Worm (Caenorhabditis elegans) whole organism, late embryonic: ENCODE results near the gene C34H4.2.

Source experiments
- C38D4.7 ChIP-seq: fragments of 200-800 bp; sonication (Bioruptor generic); optimal IDR thresholded peaks from 2 replicates; lab custom pipeline; 2018; ENCODE audit warnings: mild to moderate bottlenecking, missing genetic modification characterization, moderate library complexity, missing compliant biosample characterization
- F13H6.1 ChIP-seq: sonication (generic microtip); optimal IDR thresholded peaks from 2 replicates; lab custom pipeline; 2016; ENCODE audit warnings: missing genetic modification characterization, missing compliant biosample characterization
- K02D7.2 ChIP-seq: sonication (generic microtip); optimal IDR thresholded peaks from 2 replicates; lab custom pipeline; 2017; ENCODE audit warnings: mild to moderate bottlenecking, missing genetic modification characterization, missing compliant biosample characterization
- K09A11.1 ChIP-seq: sonication (generic microtip); optimal IDR thresholded peaks from 2 replicates; lab custom pipeline; 2017; ENCODE audit warnings: antibody characterized with exemption, mild to moderate bottlenecking, missing genetic modification characterization, missing compliant biosample characterization; ENCODE audit not compliant: insufficient read depth
- T23F11.4 ChIP-seq: fragments of 200-800 bp; sonication (Bioruptor generic); optimal IDR thresholded peaks from 2 replicates; lab custom pipeline; 2018; ENCODE audit warnings: mild to moderate bottlenecking, missing genetic modification characterization, missing compliant biosample characterization
- Y22D7AL.16 ChIP-seq: sonication (generic microtip); optimal IDR thresholded peaks from 2 replicates; lab custom pipeline; 2016; ENCODE audit warnings: missing genetic modification characterization, missing compliant biosample characterization
- ama-1 ChIP-seq: fragments of 150-350 bp; optimal IDR thresholded peaks from 2 replicates; lab custom pipeline; 2014
- ceh-14 ChIP-seq: sonication (generic microtip); optimal IDR thresholded peaks from 2 replicates; lab custom pipeline; 2016; ENCODE audit warnings: missing genotype, missing genetic modification characterization, missing compliant biosample characterization
- ceh-18 ChIP-seq: sonication (generic microtip); optimal IDR thresholded peaks from 2 replicates; lab custom pipeline; 2016; ENCODE audit warnings: missing genetic modification characterization, missing compliant biosample characterization
- ceh-2 ChIP-seq: sonication (generic microtip); optimal IDR thresholded peaks from 2 replicates; lab custom pipeline; 2016; ENCODE audit warnings: missing genotype, missing genetic modification characterization, missing compliant biosample characterization
- ceh-22 ChIP-seq: sonication (generic microtip); optimal IDR thresholded peaks from 2 replicates; lab custom pipeline; 2017; ENCODE audit warnings: missing biosample characterization, missing genetic modification characterization
- ceh-30 ChIP-seq: fragments of 150-350 bp; optimal IDR thresholded peaks from 2 replicates; lab custom pipeline; 2014; ENCODE audit warnings: missing biosample characterization, missing genetic modification characterization
- ceh-31 ChIP-seq: sonication (generic microtip); optimal IDR thresholded peaks from 2 replicates; lab custom pipeline; 2016; ENCODE audit warnings: missing genetic modification characterization, missing compliant biosample characterization
- ceh-48 ChIP-seq: sonication (generic microtip); optimal IDR thresholded peaks from 2 replicates; lab custom pipeline; 2016; ENCODE audit warnings: missing genetic modification characterization, inconsistent platforms, missing compliant biosample characterization
- ceh-6 ChIP-seq: fragments of 200-800 bp; sonication (Bioruptor generic); optimal IDR thresholded peaks from 2 replicates; lab custom pipeline; 2018; ENCODE audit warnings: mild to moderate bottlenecking, missing genetic modification characterization, missing compliant biosample characterization
- ceh-9 ChIP-seq: sonication (generic microtip); optimal IDR thresholded peaks from 2 replicates; lab custom pipeline; 2016; ENCODE audit warnings: mild to moderate bottlenecking, missing genetic modification characterization, inconsistent platforms, missing compliant biosample characterization
- che-1 ChIP-seq: sonication (generic microtip); optimal IDR thresholded peaks from 2 replicates; lab custom pipeline; 2016; ENCODE audit warnings: mild to moderate bottlenecking, missing genetic modification characterization, missing compliant biosample characterization
- dmd-4 ChIP-seq: sonication (generic microtip); optimal IDR thresholded peaks from 2 replicates; lab custom pipeline; 2016; ENCODE audit warnings: borderline replicate concordance, missing genetic modification characterization, missing compliant biosample characterization
- dve-1 ChIP-seq: sonication (generic microtip); optimal IDR thresholded peaks from 2 replicates; lab custom pipeline; 2017; ENCODE audit warnings: antibody characterized with exemption, mild to moderate bottlenecking, missing genetic modification characterization, missing compliant biosample characterization
- elt-4 ChIP-seq: sonication (generic microtip); optimal IDR thresholded peaks from 2 replicates; lab custom pipeline; 2016; ENCODE audit warnings: missing genetic modification characterization, missing compliant biosample characterization
- fax-1 ChIP-seq: sonication (generic microtip); optimal IDR thresholded peaks from 2 replicates; lab custom pipeline; 2016; ENCODE audit warnings: missing genotype, missing genetic modification characterization, missing compliant biosample characterization
- fkh-10 ChIP-seq: fragments of 150-350 bp; optimal IDR thresholded peaks from 2 replicates; lab custom pipeline; 2014; ENCODE audit warnings: missing biosample characterization, missing genetic modification reagents, missing genetic modification characterization
- gmeb-2 ChIP-seq: sonication (generic microtip); optimal IDR thresholded peaks from 2 replicates; lab custom pipeline; 2016; ENCODE audit warnings: missing genetic modification characterization, inconsistent platforms, missing compliant biosample characterization
- hlh-15 ChIP-seq: sonication (generic microtip); optimal IDR thresholded peaks from 2 replicates; lab custom pipeline; 2016; ENCODE audit warnings: missing genetic modification characterization, missing compliant biosample characterization
- hlh-8 ChIP-seq: sonication (generic microtip); optimal IDR thresholded peaks from 2 replicates; lab custom pipeline; 2016; ENCODE audit warnings: missing genotype, missing genetic modification characterization, missing compliant biosample characterization
- lim-6 ChIP-seq: sonication (generic microtip); optimal IDR thresholded peaks from 2 replicates; lab custom pipeline; 2016; ENCODE audit warnings: missing genetic modification characterization, missing compliant biosample characterization
- lin-11 ChIP-seq: fragments of 200-800 bp; sonication (Bioruptor generic); optimal IDR thresholded peaks from 2 replicates; lab custom pipeline; 2018; ENCODE audit warnings: mild to moderate bottlenecking, missing genetic modification characterization, missing compliant biosample characterization
- mec-3 ChIP-seq: sonication (generic microtip); optimal IDR thresholded peaks from 2 replicates; lab custom pipeline; 2016; ENCODE audit warnings: borderline replicate concordance, missing genetic modification characterization, missing compliant biosample characterization
- nfya-1 ChIP-seq: sonication (generic microtip); optimal IDR thresholded peaks from 2 replicates; lab custom pipeline; 2017; ENCODE audit warnings: missing genetic modification characterization, mild to moderate bottlenecking, missing compliant biosample characterization, antibody characterized with exemption, moderate library complexity
- nhr-11 ChIP-seq: fragments of 150-350 bp; optimal IDR thresholded peaks from 2 replicates; lab custom pipeline; 2014; ENCODE audit warnings: missing biosample characterization, missing genetic modification characterization
- nhr-232 ChIP-seq: sonication (generic microtip); optimal IDR thresholded peaks from 2 replicates; lab custom pipeline; 2016; ENCODE audit warnings: missing genetic modification characterization, missing compliant biosample characterization
- npax-4 ChIP-seq: sonication (generic microtip); optimal IDR thresholded peaks from 2 replicates; lab custom pipeline; 2016; ENCODE audit warnings: missing genetic modification characterization, missing compliant biosample characterization
- odd-2 ChIP-seq: sonication (generic microtip); optimal IDR thresholded peaks from 2 replicates; lab custom pipeline; 2017; ENCODE audit warnings: antibody characterized with exemption, mild to moderate bottlenecking, missing genetic modification characterization, missing compliant biosample characterization
- pag-3 ChIP-seq: sonication (generic microtip); optimal IDR thresholded peaks from 2 replicates; lab custom pipeline; 2016; ENCODE audit warnings: missing compliant biosample characterization, missing genetic modification characterization, borderline replicate concordance
- pat-9 ChIP-seq: fragments of 200-800 bp; sonication (Bioruptor generic); optimal IDR thresholded peaks from 2 replicates; lab custom pipeline; 2018; ENCODE audit warnings: mild to moderate bottlenecking, missing genetic modification characterization, moderate library complexity, missing compliant biosample characterization
- pax-1 ChIP-seq: fragments of 150-350 bp; optimal IDR thresholded peaks from 2 replicates; lab custom pipeline; 2014; ENCODE audit warnings: missing biosample characterization, missing genetic modification characterization
- pha-2 ChIP-seq: sonication (generic microtip); optimal IDR thresholded peaks from 2 replicates; lab custom pipeline; 2017; ENCODE audit warnings: mild to moderate bottlenecking, missing genetic modification characterization, missing compliant biosample characterization
- pha-4 ChIP-seq: fragments of 150-350 bp; optimal IDR thresholded peaks from 2 replicates; lab custom pipeline; 2018; ENCODE audit warnings: missing biosample characterization, missing genetic modification reagents, missing genetic modification characterization
- pqm-1 ChIP-seq: sonication (generic microtip); optimal IDR thresholded peaks from 2 replicates; lab custom pipeline; 2016; ENCODE audit warnings: missing genetic modification characterization, missing compliant biosample characterization
- rnt-1 ChIP-seq: sonication (generic microtip); optimal IDR thresholded peaks from 2 replicates; lab custom pipeline; 2016; ENCODE audit warnings: missing genetic modification characterization, missing compliant biosample characterization
- sdc-2 ChIP-seq: sonication (generic microtip); optimal IDR thresholded peaks from 2 replicates; lab custom pipeline; 2016; ENCODE audit warnings: missing genotype, missing genetic modification characterization, missing compliant biosample characterization
- sox-2 ChIP-seq: fragments of 200-800 bp; sonication (Bioruptor generic); IDR thresholded peaks from 2 replicates; pipeline ENCODE4 v1.3.6; 2022; ENCODE audit warnings: missing genetic modification reagents, missing genetic modification characterization, missing compliant biosample characterization
- sox-4 ChIP-seq: sonication (generic microtip); optimal IDR thresholded peaks from 2 replicates; lab custom pipeline; 2017; ENCODE audit warnings: mild to moderate bottlenecking, missing genetic modification characterization, inconsistent platforms, missing compliant biosample characterization
- tbx-2 ChIP-seq: sonication (generic microtip); optimal IDR thresholded peaks from 2 replicates; lab custom pipeline; 2016; ENCODE audit warnings: missing genetic modification characterization, missing compliant biosample characterization
- unc-3 ChIP-seq, 2 experiments: fragments of 200-800 bp in 1 of 2; sonication (Bioruptor generic) in 1 of 2; sonication (generic microtip) in 1 of 2; conservative IDR thresholded peaks in 1 of 2; optimal IDR thresholded peaks in 1 of 2; 2 replicates each; pipeline versions ENCODE4 v1.3.6 to Lab custom; 2016 to 2022; ENCODE audit warnings: missing compliant biosample characterization in 2 of 2, missing genetic modification characterization in 2 of 2, missing genetic modification reagents in 1 of 2
- unc-55 ChIP-seq: sonication (generic microtip); optimal IDR thresholded peaks from 2 replicates; lab custom pipeline; 2017; ENCODE audit warnings: missing biosample characterization, missing genetic modification reagents, missing genetic modification characterization
- zip-5 ChIP-seq: sonication (generic microtip); optimal IDR thresholded peaks from 2 replicates; lab custom pipeline; 2016; ENCODE audit warnings: missing genetic modification characterization, missing compliant biosample characterization

C34H4.2 gene

DNA sequence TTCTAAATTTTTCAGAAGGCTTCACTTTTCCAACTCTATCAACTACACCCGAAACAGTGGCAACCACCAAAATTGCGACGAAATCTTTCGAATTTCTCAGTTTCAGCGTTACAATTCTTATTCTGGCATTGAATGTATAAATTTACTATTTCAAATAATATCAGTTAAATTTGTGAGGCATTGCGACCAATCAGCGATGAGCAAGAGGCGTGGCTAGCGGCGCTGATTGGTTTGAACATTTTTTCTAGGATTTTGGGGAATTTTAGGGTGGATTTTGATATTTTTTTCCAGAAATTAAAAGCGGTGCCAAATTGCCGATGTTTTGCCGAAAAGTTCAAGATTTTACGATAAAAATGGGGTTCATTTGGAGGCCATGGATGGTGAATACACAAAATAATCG lies 14.0 kb downstream of the C34H4.2 start:
- no peak for TF ChIP-seq fkh-10 (GFP tag; lab: Kevin White, UChicago)
- TF ChIP-seq nfya-1 = peak; percentile 96
- no peak for TF ChIP-seq ceh-48 (tag; lab: Kevin White, UChicago)
- no peak for TF ChIP-seq ceh-14

DNA sequence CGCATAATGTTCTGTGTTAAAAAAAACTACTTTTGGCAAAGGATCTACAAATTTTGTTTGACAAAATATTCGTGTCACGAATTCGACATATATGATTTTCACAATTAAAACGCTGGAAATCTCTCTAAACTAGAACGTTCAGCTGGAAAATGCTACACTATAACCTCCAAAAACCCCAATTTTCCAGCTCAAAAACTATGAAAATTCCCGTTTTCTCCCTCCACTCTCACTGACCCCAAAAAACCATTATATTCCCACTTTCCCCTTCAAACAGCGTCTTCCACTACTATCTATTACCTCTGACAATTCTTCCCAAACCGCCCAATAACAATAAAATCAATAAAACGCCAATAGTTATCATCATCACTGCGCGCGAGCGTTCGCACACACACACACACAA lies 23.2 kb downstream of the C34H4.2 start, which contains the start of gene Y41D4B.14:
Y41D4B.14 (plus strand) TSS at position 301 of the 400 bp plus-strand sequence.
- TF ChIP-seq hlh-15 (tag; lab: Kevin White, UChicago) (no peak), ceh-48 (tag; lab: Kevin White, UChicago) (no peak), K09A11.1 (tag; lab: Kevin White, UChicago) (no peak)
- TF ChIP-seq, all 69 proteins: peak for 0

DNA sequence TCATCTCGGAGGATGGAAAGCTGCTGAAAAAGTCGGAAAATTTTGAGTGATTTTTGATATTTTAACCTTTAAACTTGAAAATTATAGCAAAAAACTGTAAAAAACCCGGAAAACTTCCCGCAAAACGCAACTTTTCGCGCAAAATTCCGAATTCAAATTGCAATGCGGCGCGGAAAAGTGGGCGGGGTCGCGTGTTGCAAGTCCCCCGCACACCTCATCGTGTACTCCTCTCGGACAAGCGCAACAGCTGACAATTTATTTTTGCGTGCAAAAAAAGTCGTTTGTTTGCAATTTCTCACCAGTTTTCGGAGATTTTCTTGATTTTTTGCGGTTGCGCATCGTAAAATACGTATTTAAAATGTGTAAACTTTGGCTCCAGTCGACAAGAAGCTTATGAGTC lies 42.2 kb downstream of the C34H4.2 start, which contains the start of gene npp-8:
npp-8 (minus strand) TSS at position 23 of the 400 bp plus-strand sequence.
- TF ChIP-seq F13H6.1 = peak; percentile 82
- TF ChIP-seq ceh-9 (tag; lab: Kevin White, UChicago) = peak; percentile 28
- TF ChIP-seq ama-1 (lab: Kevin White, UChicago) = no peak
- TF ChIP-seq dve-1 (tag; lab: Kevin White, UChicago) = peak; percentile 50
- TF ChIP-seq nhr-232 (tag; lab: Kevin White, UChicago) = peak; percentile 64
- peak; percentile 89 for TF ChIP-seq nfya-1
- TF ChIP-seq T23F11.4 = peak; percentile 47
- peak; percentile 74 for TF ChIP-seq che-1 (tag; lab: Kevin White, UChicago)
- TF ChIP-seq dmd-4 = peak; percentile 62
- TF ChIP-seq unc-3 (GFP tag; conservative IDR thresholded peaks at IDR 0.05; lab: Robert Waterston, UW) = no peak; the same call in 1 of the 2 replicates
- peak; percentile 84 for TF ChIP-seq unc-3 (tag; optimal IDR thresholded peaks at IDR 0.05; lab: Kevin White, UChicago)
- TF ChIP-seq zip-5 (tag; lab: Kevin White, UChicago) = peak; percentile 64
- TF ChIP-seq K02D7.2 (tag; lab: Kevin White, UChicago) = peak; percentile 79
- no peak for TF ChIP-seq pha-4 (tag; lab: Kevin White, UChicago)
- TF ChIP-seq nhr-11 (tag; lab: Kevin White, UChicago) = no peak
- TF ChIP-seq Y22D7AL.16 (tag; lab: Kevin White, UChicago) = peak; percentile 64
- peak; percentile 91 for TF ChIP-seq ceh-14
- no peak for TF ChIP-seq pax-1 (tag; lab: Kevin White, UChicago)
- peak; percentile 56 for TF ChIP-seq hlh-15 (tag; lab: Kevin White, UChicago)
- peak; percentile 83 for TF ChIP-seq fax-1
- TF ChIP-seq elt-4 (tag; lab: Kevin White, UChicago) = no peak
- TF ChIP-seq ceh-22 (tag; lab: Kevin White, UChicago) = peak; percentile 50
- peak; percentile 93 for TF ChIP-seq tbx-2 (tag; lab: Kevin White, UChicago)
- TF ChIP-seq pqm-1 (tag; lab: Kevin White, UChicago) = peak; percentile 4
- TF ChIP-seq sox-4 (tag; lab: Kevin White, UChicago) = peak; percentile 80
- TF ChIP-seq C38D4.7 (GFP tag; lab: Kevin White, UChicago) = peak; percentile 69
- no peak for TF ChIP-seq fkh-10 (GFP tag; lab: Kevin White, UChicago)
- peak; percentile 75 for TF ChIP-seq sdc-2 (tag; lab: Kevin White, UChicago)
- peak; percentile 67 for TF ChIP-seq ceh-6 (GFP tag; lab: Kevin White, UChicago)
- TF ChIP-seq odd-2 = no peak
- TF ChIP-seq pha-2 (tag; lab: Kevin White, UChicago) = peak; percentile 88
- TF ChIP-seq rnt-1 (tag; lab: Kevin White, UChicago) = peak; percentile 90
- TF ChIP-seq ceh-18 (tag; lab: Kevin White, UChicago) = peak; percentile 89
- no peak for TF ChIP-seq pag-3 (tag; lab: Kevin White, UChicago)
- TF ChIP-seq mec-3 (tag; lab: Kevin White, UChicago) = peak; percentile 65
- peak; percentile 66 for TF ChIP-seq K09A11.1 (tag; lab: Kevin White, UChicago)
- peak; percentile 79 for TF ChIP-seq lim-6
- TF ChIP-seq ceh-2 (tag; lab: Kevin White, UChicago) = peak; percentile 87
- peak; percentile 85 for TF ChIP-seq pat-9 (tag; lab: Kevin White, UChicago)
- TF ChIP-seq sox-2 (GFP tag; lab: Robert Waterston, UW) = no peak
- TF ChIP-seq gmeb-2 (tag; lab: Kevin White, UChicago) = peak; percentile 73
- TF ChIP-seq ceh-30 (tag; lab: Kevin White, UChicago) = peak; percentile 64
- peak; percentile 95 for TF ChIP-seq ceh-31 (tag; lab: Kevin White, UChicago)
- TF ChIP-seq lin-11 (tag; lab: Kevin White, UChicago) = peak; percentile 62
- TF ChIP-seq hlh-8 (tag; lab: Kevin White, UChicago) = peak; percentile 82
- peak; percentile 34 for TF ChIP-seq npax-4 (tag; lab: Kevin White, UChicago)
- no peak for TF ChIP-seq unc-55 (GFP tag; lab: Kevin White, UChicago)
